Worm (Caenorhabditis elegans) whole organism, L4/young adult: Measurements from ENCODE around the gene chtb-1.

Experiments used
- dao-5 ChIP-seq: sonication (generic microtip); optimal IDR thresholded peaks from 2 replicates; lab custom pipeline; 2016; ENCODE audit warnings: missing genotype, missing genetic modification characterization, moderate library complexity, missing compliant biosample characterization
- him-1 ChIP-seq: sonication (generic microtip); optimal IDR thresholded peaks from 2 replicates; lab custom pipeline; 2016; ENCODE audit warnings: missing genotype, missing genetic modification reagents, missing genetic modification characterization, missing compliant biosample characterization

DNA sequence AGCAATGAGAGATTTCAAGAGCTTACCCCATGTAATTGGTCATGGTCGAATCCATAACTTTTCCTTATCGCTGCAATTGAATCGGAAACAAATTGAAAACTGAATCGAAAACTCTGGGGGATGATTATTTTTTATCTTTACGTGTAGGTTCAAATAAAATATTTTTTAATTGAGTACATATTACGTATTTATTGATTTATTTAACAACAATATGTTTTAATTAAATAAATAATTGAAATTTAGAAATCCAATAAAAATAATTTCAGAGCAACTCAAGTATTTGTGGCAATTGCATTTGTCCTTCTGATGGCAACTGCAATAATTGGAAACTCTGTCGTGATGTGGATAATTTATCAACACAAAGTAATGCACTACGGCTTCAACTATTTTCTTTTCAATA, 30.3 kb upstream of the chtb-1 start, which contains the start of gene C38C10.3:
- no peak for TF ChIP-seq him-1 (tag; lab: Kevin White, UChicago)
- TF ChIP-seq dao-5: no peak
